Fruit fly (Drosophila melanogaster) whole organism: ENCODE results near the gene CG32099.

Experiments used
- Dll ChIP-seq: fragments of >200 bp; optimal IDR thresholded peaks from 2 replicates; lab custom pipeline; 2017
- EcR ChIP-seq, 2 experiments: fragments of >200 bp; optimal IDR thresholded peaks; 2 replicates each; lab custom pipeline; 2017; ENCODE audit warnings: missing biosample characterization in 2 of 2, missing genetic modification characterization in 2 of 2, missing genetic modification reagents in 2 of 2
- pan ChIP-seq: fragments of >200 bp; optimal IDR thresholded peaks from 2 replicates; lab custom pipeline; 2017
- psq ChIP-seq: fragments of >200 bp; optimal IDR thresholded peaks from 2 replicates; lab custom pipeline; 2017
- usp ChIP-seq: fragments of >200 bp; optimal IDR thresholded peaks from 2 replicates; lab custom pipeline; 2017; ENCODE audit warnings: missing biosample characterization, missing genetic modification characterization, mixed read lengths

dm6 chr3L:12190433-12190832 is 41.4 kb downstream of the CG32099 start, which contains the start of gene Est-P:
- no peak for TF ChIP-seq psq
- no peak for TF ChIP-seq usp (GFP tag; lab: Kevin White, UChicago)
- no peak for TF ChIP-seq Dll (lab: Kevin White, UChicago)
- TF ChIP-seq pan (lab: Kevin White, UChicago) = no peak
- TF ChIP-seq EcR (GFP tag; optimal IDR thresholded peaks at IDR 0.05; lab: Kevin White, UChicago) = no peak
